Fruit fly (Drosophila melanogaster) whole organism, embryonic: Measurements from ENCODE around the gene ND-24.

ENCODE experiments used
- CG14014 ChIP-seq: fragments of 200-800 bp; sonication (Bioruptor generic); IDR thresholded peaks from 2 replicates; pipeline ENCODE4 v1.3.6; 2022; ENCODE audit warnings: missing biosample characterization, missing genetic modification characterization
- CG14441 ChIP-seq: fragments of 200-800 bp; sonication (Bioruptor generic); IDR thresholded peaks from 2 replicates; pipeline ENCODE4 v1.3.6; 2022; ENCODE audit warnings: missing biosample characterization, missing genetic modification characterization
- CG1792 ChIP-seq: fragments of 200-800 bp; sonication (Bioruptor generic); optimal IDR thresholded peaks from 2 replicates; lab custom pipeline; 2016; ENCODE audit warnings: missing biosample characterization, missing genetic modification characterization
- bsh ChIP-seq, 2 experiments: fragments of 200-800 bp; sonication (Bioruptor generic); optimal IDR thresholded peaks; 2 replicates each; lab custom pipeline; 2017 to 2018; ENCODE audit warnings: mild to moderate bottlenecking in 2 of 2, missing biosample characterization in 2 of 2, missing genetic modification characterization in 2 of 2, moderate library complexity in 1 of 2

DNA sequence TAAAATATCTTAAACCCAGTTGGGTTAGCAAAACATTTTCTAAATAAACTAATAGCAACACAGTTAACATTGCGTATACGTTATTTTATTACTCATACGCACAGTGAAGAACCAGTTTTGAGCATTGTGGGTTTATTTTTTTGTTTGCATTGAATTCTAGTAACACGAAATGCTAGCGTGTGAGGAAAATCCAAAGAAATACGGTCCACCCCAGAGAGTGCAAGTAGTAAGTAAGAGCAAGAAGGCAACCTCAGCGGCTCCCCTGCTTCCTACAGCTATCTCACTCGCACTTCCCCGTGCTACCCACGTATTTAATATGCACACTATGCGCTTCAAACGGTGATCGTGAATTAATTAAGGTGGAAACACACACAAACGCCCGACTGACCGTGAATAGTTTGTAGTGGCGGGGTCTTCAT is 6.9 kb upstream of the ND-24 start:
- TF ChIP-seq bsh (GFP tag; optimal IDR thresholded peaks at IDR 0.05; lab: Kevin White, UChicago) (peak; percentile 71 to 82), CG14441 (peak; percentile 77), CG14014 (peak; percentile 86), CG1792 (peak; percentile 82)
